Fruit fly (Drosophila melanogaster) whole organism, prepupa: ENCODE results near the gene Prp40.
A peak's percentile ranks its signal among the peaks of the same experiment; 100 is the strongest.

Source experiments
- Blimp-1 ChIP-seq: fragments of 200-800 bp; sonication (Bioruptor generic); optimal IDR thresholded peaks from 3 replicates; lab custom pipeline; 2017; ENCODE audit warnings: missing biosample characterization, missing genetic modification characterization, mild to moderate bottlenecking, moderate library complexity, missing genetic modification reagents
- CG10631 ChIP-seq: fragments of 200-800 bp; sonication (Bioruptor generic); optimal IDR thresholded peaks from 2 replicates; lab custom pipeline; 2016; ENCODE audit warnings: missing biosample characterization, missing genetic modification characterization
- CG10669 ChIP-seq: fragments of 200-800 bp; sonication (Bioruptor generic); optimal IDR thresholded peaks from 3 replicates; lab custom pipeline; 2018; ENCODE audit warnings: missing biosample characterization, mild to moderate bottlenecking, missing genetic modification characterization, moderate library complexity
- CG11902 ChIP-seq: fragments of 200-800 bp; sonication (Bioruptor generic); optimal IDR thresholded peaks from 3 replicates; lab custom pipeline; 2016; ENCODE audit warnings: missing biosample characterization, missing genetic modification characterization
- CG1621 ChIP-seq: fragments of 200-800 bp; sonication (Bioruptor generic); optimal IDR thresholded peaks from 3 replicates; lab custom pipeline; 2018; ENCODE audit warnings: missing biosample characterization, mild to moderate bottlenecking, missing genetic modification characterization
- CG16779 ChIP-seq: fragments of 200-800 bp; sonication (Bioruptor generic); optimal IDR thresholded peaks from 3 replicates; lab custom pipeline; 2017; ENCODE audit warnings: missing biosample characterization, mild to moderate bottlenecking, missing genetic modification characterization
- CG3032 ChIP-seq: fragments of 200-800 bp; optimal IDR thresholded peaks from 2 replicates; lab custom pipeline; 2019; ENCODE audit warnings: missing biosample characterization, mild to moderate bottlenecking, missing genetic modification characterization, moderate library complexity
- CG31627 ChIP-seq: fragments of 200-800 bp; sonication (Bioruptor generic); optimal IDR thresholded peaks from 3 replicates; lab custom pipeline; 2016; ENCODE audit warnings: missing biosample characterization, missing genetic modification characterization
- CG6163 ChIP-seq: fragments of 200-800 bp; sonication (Bioruptor generic); IDR thresholded peaks from 3 replicates; pipeline ENCODE4 v1.3.6; 2022; ENCODE audit warnings: missing biosample characterization, missing genetic modification characterization
- CG6276 ChIP-seq: fragments of 200-800 bp; sonication (Bioruptor generic); optimal IDR thresholded peaks from 2 replicates; lab custom pipeline; 2017; ENCODE audit warnings: missing biosample characterization, mild to moderate bottlenecking, missing genetic modification characterization
- CG6792 ChIP-seq: fragments of 200-800 bp; sonication (Bioruptor generic); optimal IDR thresholded peaks from 3 replicates; lab custom pipeline; 2016; ENCODE audit warnings: missing biosample characterization, missing genetic modification characterization
- CG6808 ChIP-seq: fragments of 200-800 bp; sonication (Bioruptor generic); optimal IDR thresholded peaks from 3 replicates; lab custom pipeline; 2017; ENCODE audit warnings: missing biosample characterization, missing genetic modification characterization, mild to moderate bottlenecking, moderate library complexity, missing genetic modification reagents
- CG6854 ChIP-seq: fragments of 200-800 bp; sonication (Bioruptor generic); optimal IDR thresholded peaks from 2 replicates; lab custom pipeline; 2017; ENCODE audit warnings: missing biosample characterization, mild to moderate bottlenecking, missing genetic modification characterization
- CG7368 ChIP-seq: fragments of 200-800 bp; sonication (Bioruptor generic); optimal IDR thresholded peaks from 3 replicates; lab custom pipeline; 2016; ENCODE audit warnings: missing biosample characterization, missing genetic modification characterization
- CG8119 ChIP-seq: fragments of 200-800 bp; sonication (Bioruptor generic); IDR thresholded peaks from 3 replicates; pipeline ENCODE4 v1.3.6; 2022; ENCODE audit warnings: missing biosample characterization, missing genetic modification characterization
- CG8319 ChIP-seq: fragments of 200-800 bp; sonication (Bioruptor generic); optimal IDR thresholded peaks from 3 replicates; lab custom pipeline; 2016; ENCODE audit warnings: missing biosample characterization, missing genetic modification characterization
- Eip78C ChIP-seq: fragments of 200-800 bp; sonication (Bioruptor generic); peaks from one replicate; lab custom pipeline; 2016; ENCODE audit warnings: missing biosample characterization, missing genetic modification characterization
- Eip93F ChIP-seq: fragments of 200-800 bp; sonication (Bioruptor generic); optimal IDR thresholded peaks from 2 replicates; lab custom pipeline; 2016; ENCODE audit warnings: missing biosample characterization, mild to moderate bottlenecking, missing genetic modification characterization
- Hr39 ChIP-seq: fragments of 200-800 bp; sonication (Bioruptor generic); optimal IDR thresholded peaks from 2 replicates; lab custom pipeline; 2016; ENCODE audit warnings: missing biosample characterization, missing genetic modification characterization
- Hr4 ChIP-seq: fragments of 200-800 bp; sonication (Bioruptor generic); optimal IDR thresholded peaks from 3 replicates; lab custom pipeline; 2016; ENCODE audit warnings: missing biosample characterization, missing genetic modification characterization
- Met ChIP-seq: fragments of 200-800 bp; sonication (Bioruptor generic); optimal IDR thresholded peaks from 3 replicates; lab custom pipeline; 2016; ENCODE audit warnings: missing biosample characterization, missing genetic modification characterization
- OdsH ChIP-seq: fragments of 200-800 bp; sonication (Bioruptor generic); optimal IDR thresholded peaks from 3 replicates; lab custom pipeline; 2016; ENCODE audit warnings: missing biosample characterization, missing genetic modification characterization
- Smox ChIP-seq: fragments of 200-800 bp; sonication (Bioruptor generic); optimal IDR thresholded peaks from 3 replicates; lab custom pipeline; 2016; ENCODE audit warnings: missing biosample characterization, missing genetic modification characterization
- Sox14 ChIP-seq: fragments of 200-800 bp; sonication (Bioruptor generic); optimal IDR thresholded peaks from 3 replicates; lab custom pipeline; 2016; ENCODE audit warnings: missing biosample characterization, missing genetic modification characterization
- Sox15 ChIP-seq: fragments of 200-800 bp; sonication (Bioruptor generic); optimal IDR thresholded peaks from 3 replicates; lab custom pipeline; 2016; ENCODE audit warnings: missing biosample characterization, missing genetic modification characterization
- acj6 ChIP-seq: fragments of 200-800 bp; sonication (Bioruptor generic); optimal IDR thresholded peaks from 3 replicates; lab custom pipeline; 2016; ENCODE audit warnings: missing biosample characterization, missing genetic modification characterization
- dac ChIP-seq: fragments of 200-800 bp; sonication (Bioruptor generic); optimal IDR thresholded peaks from 2 replicates; lab custom pipeline; 2017; ENCODE audit warnings: missing biosample characterization, mild to moderate bottlenecking, missing genetic modification characterization
- dsx ChIP-seq: fragments of 200-800 bp; optimal IDR thresholded peaks from 3 replicates; lab custom pipeline; 2019; ENCODE audit warnings: missing biosample characterization, mild to moderate bottlenecking, missing genetic modification characterization, moderate library complexity; ENCODE audit not compliant: poor library complexity, severe bottlenecking
- esn ChIP-seq: fragments of 200-800 bp; sonication (Bioruptor generic); optimal IDR thresholded peaks from 2 replicates; lab custom pipeline; 2016; ENCODE audit warnings: missing biosample characterization, mild to moderate bottlenecking, missing genetic modification characterization, moderate library complexity
- fkh ChIP-seq: fragments of 200-800 bp; sonication (Bioruptor generic); optimal IDR thresholded peaks from 3 replicates; lab custom pipeline; 2017; ENCODE audit warnings: missing biosample characterization, mild to moderate bottlenecking, missing genetic modification characterization, moderate library complexity
- spab ChIP-seq: fragments of 200-800 bp; sonication (Bioruptor generic); optimal IDR thresholded peaks from 2 replicates; lab custom pipeline; 2017; ENCODE audit warnings: missing biosample characterization, mild to moderate bottlenecking, missing genetic modification characterization, missing genetic modification reagents
- ss ChIP-seq, 2 experiments: fragments of 200-800 bp; sonication (Bioruptor generic); optimal IDR thresholded peaks; 2 replicates in 1 of 2; 3 replicates in 1 of 2; lab custom pipeline; 2017 to 2018; ENCODE audit warnings: mild to moderate bottlenecking in 2 of 2, missing biosample characterization in 2 of 2, missing genetic modification characterization in 2 of 2, moderate library complexity in 1 of 2
- svp ChIP-seq: fragments of 200-800 bp; sonication (Bioruptor generic); peaks from one replicate; lab custom pipeline; 2016; ENCODE audit warnings: missing biosample characterization, missing genetic modification characterization
- topi ChIP-seq: fragments of 200-800 bp; sonication (Bioruptor generic); optimal IDR thresholded peaks from 3 replicates; lab custom pipeline; 2016; ENCODE audit warnings: missing biosample characterization, missing genetic modification characterization

The Prp40 gene

DNA sequence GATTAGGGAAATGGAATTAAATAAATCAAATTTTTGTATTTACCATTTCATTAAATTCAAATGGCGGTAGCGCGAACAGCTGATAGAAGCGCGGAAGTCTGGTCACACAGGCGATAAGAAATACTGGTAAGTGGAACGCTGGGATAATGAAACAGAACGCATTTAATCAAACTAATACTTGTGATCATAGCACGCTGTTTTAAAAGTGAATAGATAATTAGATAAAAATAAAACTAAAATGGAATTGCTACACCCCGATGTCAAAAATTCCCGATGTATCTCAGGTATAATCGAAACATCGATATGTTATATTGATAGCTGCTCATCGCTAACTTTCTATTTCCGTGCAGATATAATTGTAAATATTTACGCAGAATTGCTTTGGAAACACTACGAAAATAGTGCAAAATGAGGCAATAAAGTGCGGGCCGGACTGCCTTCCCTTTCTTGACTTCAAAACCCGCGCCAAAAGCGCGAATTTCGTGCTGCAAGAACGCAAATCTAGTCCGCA, 30.3 kb upstream of the Prp40 start, which contains the start of the genes okr and CG3558 (continued):
- TF ChIP-seq Blimp-1 = peak; percentile 79
- TF ChIP-seq CG8119 (GFP tag; lab: Robert Waterston, UW) = no peak

DNA sequence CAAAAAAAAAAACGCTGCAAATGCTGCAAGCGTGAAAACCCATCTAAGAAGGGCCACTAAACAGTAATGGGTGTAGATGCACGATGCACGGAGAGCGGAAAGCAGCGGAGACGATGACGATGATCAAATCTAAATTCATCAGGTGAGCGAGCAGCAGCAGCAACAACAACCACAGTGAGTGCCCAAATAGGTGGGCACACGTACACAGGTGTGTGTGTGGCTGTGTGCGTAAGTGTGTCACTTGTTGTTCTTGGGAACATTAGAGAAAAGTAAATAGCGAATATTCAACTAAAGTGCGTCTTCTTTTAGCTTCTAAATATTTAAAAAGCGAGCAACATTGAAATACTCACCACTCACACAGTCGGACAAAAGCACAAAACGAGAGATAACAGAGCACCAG, 29.8 kb upstream of the Prp40 start:
- TF ChIP-seq CG11902 (GFP tag; lab: Kevin White, UChicago) (no peak), fkh (GFP tag; lab: Kevin White, UChicago) (peak; percentile 60)
- TF ChIP-seq, all 60 proteins: peak for 1

DNA sequence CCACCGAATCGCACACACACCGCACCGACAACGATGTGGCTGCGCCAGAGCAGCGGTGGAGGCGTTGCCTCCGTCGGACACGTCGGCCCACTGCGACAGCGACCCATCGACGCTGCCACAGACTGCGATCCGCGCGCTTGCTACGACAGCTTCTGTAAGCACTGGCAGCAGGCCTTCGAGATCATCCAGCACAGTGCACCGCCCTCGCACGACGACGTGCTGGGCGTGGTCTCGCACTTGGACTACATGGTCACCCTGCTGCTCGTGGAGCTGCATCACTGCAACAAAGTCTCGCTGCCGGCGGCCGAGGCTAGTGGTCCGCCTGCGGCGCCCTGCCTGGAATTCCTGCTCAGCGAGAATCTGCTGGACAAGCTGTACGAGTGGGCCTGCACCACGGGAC, 29.3 kb upstream of the Prp40 start:
- TF ChIP-seq CG6792 (GFP tag; lab: Kevin White, UChicago) (no peak), Hr4 (GFP tag; lab: Kevin White, UChicago) (no peak), CG16779 (tag; lab: Kevin White, UChicago) (no peak), Eip78C (GFP tag; lab: Kevin White, UChicago) (no peak), Met (GFP tag; lab: Kevin White, UChicago) (no peak), ss (GFP tag; optimal IDR thresholded peaks at IDR 0.05; lab: Kevin White, UChicago) (no peak), OdsH (GFP tag; lab: Kevin White, UChicago) (no peak), Eip93F (GFP tag; lab: Kevin White, UChicago) (no peak), CG6854 (GFP tag; lab: Kevin White, UChicago) (no peak), dsx (no peak), spab (GFP tag; lab: Kevin White, UChicago) (no peak)

DNA sequence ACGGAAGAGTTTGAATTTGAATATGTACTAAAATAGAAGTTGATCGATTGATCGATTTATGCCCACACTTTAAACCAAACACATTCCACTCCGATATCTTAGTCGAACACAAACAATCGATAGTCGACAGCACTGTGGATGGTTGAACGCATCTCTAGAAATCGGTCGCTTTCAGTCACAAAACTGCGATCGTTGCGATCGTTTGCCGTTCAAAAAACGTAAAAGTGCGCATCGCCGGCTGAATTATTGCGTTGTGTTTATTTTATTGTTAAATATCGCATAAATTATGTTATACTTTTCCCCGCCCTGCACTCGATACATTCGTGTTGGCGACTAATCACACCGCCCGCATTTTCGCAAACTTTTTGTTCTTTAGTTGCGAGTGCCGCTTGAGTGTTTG, 23.9 kb upstream of the Prp40 start, which contains the start of gene Ccdc85:
Ccdc85 (plus strand) TSS at position 174 of the 400 bp plus-strand sequence.
- TF ChIP-seq svp (GFP tag; lab: Kevin White, UChicago) (no peak), Sox15 (GFP tag; lab: Kevin White, UChicago) (no peak), CG6854 (GFP tag; lab: Kevin White, UChicago) (no peak), CG10631 (GFP tag; lab: Kevin White, UChicago) (no peak), CG6808 (no peak), CG31627 (GFP tag; lab: Kevin White, UChicago) (no peak), Smox (no peak), CG16779 (tag; lab: Kevin White, UChicago) (no peak), CG11902 (GFP tag; lab: Kevin White, UChicago) (no peak), CG7368 (GFP tag; lab: Kevin White, UChicago) (no peak), Eip78C (GFP tag; lab: Kevin White, UChicago) (peak; percentile 41), esn (GFP tag; lab: Kevin White, UChicago) (peak; percentile 26), CG6276 (GFP tag; lab: Kevin White, UChicago) (no peak), CG10669 (no peak), topi (GFP tag; lab: Kevin White, UChicago) (no peak), dsx (no peak), Hr39 (no peak), Blimp-1 (no peak), CG1621 (peak; percentile 4), acj6 (GFP tag; lab: Kevin White, UChicago) (no peak), CG8319 (GFP tag; lab: Kevin White, UChicago) (no peak), dac (GFP tag; lab: Kevin White, UChicago) (no peak), spab (GFP tag; lab: Kevin White, UChicago) (no peak), Sox14 (peak; percentile 12), CG6792 (GFP tag; lab: Kevin White, UChicago) (no peak), CG6163 (GFP tag; lab: Robert Waterston, UW) (0 out of 3 replicates have a peak, but pooled peaks have one; percentile 7), CG3032 (tag; lab: Kevin White, UChicago) (no peak)
